Worm (Caenorhabditis elegans): ENCODE measurements around the gene K04A8.1.

Gene K04A8.1

DNA sequence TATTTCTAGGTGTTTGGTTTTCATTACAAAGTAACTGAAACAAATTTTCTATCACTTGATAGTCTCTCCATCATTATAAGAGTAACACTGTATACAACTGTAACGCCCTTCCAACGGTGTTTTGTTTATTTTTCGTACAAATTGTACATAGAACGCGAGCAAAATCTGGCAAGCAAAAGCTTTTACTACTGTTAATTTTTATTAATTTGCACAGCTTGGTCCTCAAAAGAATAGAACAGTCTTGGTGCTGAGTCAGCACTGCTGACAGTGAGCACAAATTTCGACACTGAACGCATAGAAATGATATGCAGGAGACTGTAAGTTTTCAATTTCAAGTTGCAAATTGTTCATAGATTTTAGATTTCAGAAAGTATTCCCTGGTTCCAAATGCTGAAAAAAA, 24.1 kb downstream of the K04A8.1 start, which contains the start of gene ZK1055.2:
Gene ZK1055.2 (plus strand): TSS at position 301 of the 400 bp plus-strand sequence.
- TF ChIP-seq him-1 (tag; optimal IDR thresholded peaks at IDR 0.05) (no peak), W03F9.2 (tag; optimal IDR thresholded peaks at IDR 0.05) (no peak), dao-5 (tag; optimal IDR thresholded peaks at IDR 0.05) (no peak)

DNA sequence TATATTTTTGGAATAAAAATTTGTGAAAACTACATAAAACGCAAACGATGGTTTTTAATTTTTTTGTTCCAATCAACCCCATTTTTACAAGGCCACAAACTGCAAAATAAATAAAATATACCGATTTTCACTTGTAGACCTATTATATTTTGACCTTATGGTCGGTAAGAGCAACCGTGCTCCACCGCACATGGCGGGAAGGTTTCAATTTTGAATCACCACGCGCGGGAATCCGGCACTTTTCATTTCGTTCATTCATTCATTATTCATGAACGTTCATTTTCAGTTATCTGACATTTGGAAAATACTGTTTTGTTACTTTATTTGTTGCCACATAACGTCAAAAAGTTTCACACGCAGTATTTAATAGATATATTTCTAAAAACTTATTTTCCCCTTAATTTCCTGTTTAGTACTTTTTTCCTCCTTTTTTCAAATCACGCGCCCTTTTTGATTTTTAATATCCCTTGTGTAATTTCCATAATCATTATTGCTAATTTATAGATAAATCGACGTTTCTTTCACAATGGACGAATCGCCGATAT, 27.6 kb downstream of the K04A8.1 start, which contains the start of gene hcp-1:
Gene hcp-1 (plus strand): TSS at position 495 of the 545 bp plus-strand sequence.
- TF ChIP-seq him-1 (tag; optimal IDR thresholded peaks at IDR 0.05) (no peak), dao-5 (tag; optimal IDR thresholded peaks at IDR 0.05) (no peak), W03F9.2 (tag; optimal IDR thresholded peaks at IDR 0.05) (no peak)

DNA sequence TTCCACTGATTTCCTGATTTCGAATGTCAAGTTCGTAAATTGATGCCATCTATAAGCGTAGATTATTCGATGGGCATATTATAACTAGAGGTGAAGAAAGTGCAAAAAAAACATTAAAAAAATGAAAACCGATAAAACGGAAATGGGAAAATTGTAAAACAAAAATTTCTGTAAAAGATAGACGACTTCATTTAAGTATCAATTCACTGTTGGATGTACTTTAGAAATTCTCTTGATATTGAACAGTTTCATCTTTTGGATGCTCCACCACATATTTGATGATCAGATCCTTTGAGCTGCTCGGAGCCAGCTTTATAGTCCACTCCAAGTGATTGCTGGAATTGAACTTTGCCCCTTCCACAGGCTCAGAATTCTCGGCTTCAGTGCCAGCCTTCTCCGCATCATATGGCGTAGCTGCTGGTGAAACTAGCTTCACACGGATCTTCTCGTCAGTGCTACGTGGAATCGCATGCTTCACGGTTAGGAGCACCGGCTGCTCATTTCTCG, 36.5 kb downstream of the K04A8.1 start, which contains the start of gene ZK1055.6:
Gene ZK1055.6 (minus strand): TSS at position 51 of the 507 bp plus-strand sequence.
- TF ChIP-seq dao-5 (tag; optimal IDR thresholded peaks at IDR 0.05) (no peak), him-1 (tag; optimal IDR thresholded peaks at IDR 0.05) (no peak), W03F9.2 (tag; optimal IDR thresholded peaks at IDR 0.05) (no peak)

DNA sequence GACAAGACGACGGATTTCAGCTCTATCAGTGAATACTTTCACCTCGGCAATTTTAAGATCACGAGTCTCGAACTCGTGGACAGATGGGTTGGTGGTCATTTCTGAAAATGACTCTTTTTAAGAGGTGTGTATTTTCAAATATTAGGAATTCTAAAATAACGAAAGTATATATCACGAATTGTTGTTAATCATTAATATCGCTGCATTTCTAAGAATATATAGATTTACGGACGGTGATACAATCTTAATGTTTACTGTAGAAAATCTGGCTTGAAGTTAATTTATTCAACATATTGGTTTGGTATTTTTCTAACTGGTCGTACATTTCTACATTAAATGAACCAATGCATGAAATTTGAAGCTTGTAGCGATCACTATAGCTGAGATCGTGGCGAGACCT, 39.1 kb downstream of the K04A8.1 start, which contains the start of gene ZK1055.7:
Gene ZK1055.7 (minus strand): TSS at position 101 of the 400 bp plus-strand sequence.
- TF ChIP-seq dao-5 (tag; optimal IDR thresholded peaks at IDR 0.05) (no peak), W03F9.2 (tag; optimal IDR thresholded peaks at IDR 0.05) (no peak), him-1 (tag; optimal IDR thresholded peaks at IDR 0.05) (no peak)

DNA sequence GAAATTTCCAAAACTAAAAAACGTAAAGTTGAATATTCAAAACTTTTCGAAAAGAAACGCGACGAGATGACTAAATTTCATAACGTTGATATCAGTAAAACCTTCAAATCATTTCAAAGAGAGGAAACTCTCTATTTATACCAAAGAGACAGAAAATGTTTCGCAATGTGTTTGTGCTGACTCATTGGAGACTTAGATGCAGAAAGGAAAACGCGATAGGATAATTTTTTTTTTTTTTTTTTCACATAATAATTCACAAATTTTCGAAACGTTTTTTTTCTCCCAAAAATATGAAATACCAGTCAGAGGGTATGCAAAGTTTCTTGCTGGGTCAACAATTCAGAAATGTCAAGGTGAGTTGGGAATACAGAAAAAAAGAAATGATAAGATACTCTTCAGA, 40.1 kb downstream of the K04A8.1 start:
- TF ChIP-seq him-1 (tag; optimal IDR thresholded peaks at IDR 0.05), result no peak
- peak; percentile 40 for TF ChIP-seq W03F9.2 (tag; optimal IDR thresholded peaks at IDR 0.05)

DNA sequence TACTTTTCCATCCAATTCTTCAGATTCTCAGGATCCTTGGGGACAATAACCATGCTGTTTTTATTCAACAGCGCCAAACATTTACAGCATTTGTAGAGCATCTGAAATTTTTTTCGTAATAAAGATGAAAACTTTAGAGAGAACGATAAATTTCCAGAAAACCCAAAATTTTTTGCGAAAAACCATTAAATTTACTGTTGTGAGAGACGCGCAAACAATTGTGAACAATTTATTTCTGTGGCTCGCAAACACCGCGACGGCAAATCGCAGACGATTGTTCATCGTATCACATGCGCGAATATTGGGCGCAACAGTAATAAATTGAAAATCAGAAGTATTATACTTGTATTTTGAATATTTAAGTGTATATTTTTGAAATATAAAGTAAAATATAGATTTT, 44.9 kb downstream of the K04A8.1 start, which contains the start of gene gon-14:
Gene gon-14 (minus strand): TSS at position 101 of the 400 bp plus-strand sequence.
- no peak for TF ChIP-seq him-1 (tag; optimal IDR thresholded peaks at IDR 0.05)
- no peak for TF ChIP-seq dao-5 (tag; optimal IDR thresholded peaks at IDR 0.05)
- no peak for TF ChIP-seq W03F9.2 (tag; optimal IDR thresholded peaks at IDR 0.05)

DNA sequence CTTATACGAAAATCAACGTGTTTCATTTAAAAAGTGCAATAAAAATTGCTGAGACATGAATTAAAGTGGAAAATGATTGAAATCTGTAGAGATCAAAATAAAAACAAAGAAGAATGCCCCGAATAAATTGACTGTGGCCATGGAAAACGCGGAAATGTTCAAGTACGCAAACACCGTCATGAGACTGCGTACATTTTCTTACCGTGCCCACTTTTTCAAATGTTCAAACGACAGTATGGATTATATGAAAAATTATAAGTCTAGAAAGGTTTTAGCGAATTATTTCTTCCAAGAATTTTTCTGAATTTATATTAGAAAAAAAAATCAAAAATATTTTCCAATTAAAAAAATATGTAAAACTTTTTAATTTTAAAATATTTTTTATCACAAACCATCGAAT, 45.4 kb downstream of the K04A8.1 start:
- TF ChIP-seq him-1 (tag; optimal IDR thresholded peaks at IDR 0.05) (no peak), W03F9.2 (tag; optimal IDR thresholded peaks at IDR 0.05) (peak; percentile 50), dao-5 (tag; optimal IDR thresholded peaks at IDR 0.05) (no peak)

DNA sequence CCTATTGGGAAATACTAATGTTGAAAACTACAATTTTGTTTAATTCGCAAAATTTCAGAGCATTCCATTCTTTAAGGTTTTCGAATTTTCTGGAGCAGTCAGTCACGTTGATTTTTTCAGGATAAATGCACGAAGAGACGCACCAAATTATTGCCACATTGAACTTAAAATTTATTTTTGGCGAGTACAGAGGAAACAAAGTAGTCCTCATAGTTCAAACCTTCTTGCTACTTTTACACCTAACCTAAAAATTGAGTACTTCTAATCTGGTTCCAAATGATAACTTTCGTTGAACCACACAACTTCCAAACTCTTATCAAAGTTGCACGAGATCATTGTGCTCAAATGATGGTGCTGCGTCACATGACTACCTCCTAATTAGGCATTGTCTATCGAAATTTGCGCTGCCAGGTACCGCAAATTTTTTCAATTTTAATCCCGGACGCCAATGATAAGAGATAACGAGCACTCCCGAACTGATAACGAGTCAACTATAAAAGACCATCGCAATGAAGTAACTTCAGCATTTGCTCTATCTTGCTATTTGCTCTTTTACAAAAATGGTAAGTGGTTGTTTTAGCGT, 48.1 kb downstream of the K04A8.1 start, which contains the start of gene cpr-4:
Gene cpr-4 (plus strand): TSS at position 523 of the 583 bp plus-strand sequence.
- TF ChIP-seq W03F9.2 (tag; optimal IDR thresholded peaks at IDR 0.05) (no peak), dao-5 (tag; optimal IDR thresholded peaks at IDR 0.05) (no peak), him-1 (tag; optimal IDR thresholded peaks at IDR 0.05) (no peak)

DNA sequence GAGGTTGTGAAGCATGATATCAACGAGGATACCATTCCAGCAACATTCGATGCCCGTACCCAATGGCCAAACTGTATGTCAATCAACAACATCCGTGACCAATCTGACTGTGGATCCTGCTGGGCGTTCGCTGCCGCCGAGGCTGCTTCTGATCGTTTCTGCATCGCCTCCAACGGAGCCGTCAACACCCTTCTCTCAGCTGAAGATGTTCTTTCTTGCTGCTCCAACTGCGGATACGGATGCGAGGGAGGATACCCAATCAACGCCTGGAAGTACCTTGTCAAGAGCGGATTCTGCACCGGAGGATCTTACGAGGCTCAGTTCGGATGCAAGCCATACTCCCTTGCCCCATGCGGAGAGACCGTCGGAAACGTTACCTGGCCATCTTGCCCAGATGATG, 48.8 kb downstream of the K04A8.1 start:
- TF ChIP-seq him-1 (tag; optimal IDR thresholded peaks at IDR 0.05), result no peak
- TF ChIP-seq dao-5 (tag; optimal IDR thresholded peaks at IDR 0.05), result no peak
- no peak for TF ChIP-seq W03F9.2 (tag; optimal IDR thresholded peaks at IDR 0.05)

DNA sequence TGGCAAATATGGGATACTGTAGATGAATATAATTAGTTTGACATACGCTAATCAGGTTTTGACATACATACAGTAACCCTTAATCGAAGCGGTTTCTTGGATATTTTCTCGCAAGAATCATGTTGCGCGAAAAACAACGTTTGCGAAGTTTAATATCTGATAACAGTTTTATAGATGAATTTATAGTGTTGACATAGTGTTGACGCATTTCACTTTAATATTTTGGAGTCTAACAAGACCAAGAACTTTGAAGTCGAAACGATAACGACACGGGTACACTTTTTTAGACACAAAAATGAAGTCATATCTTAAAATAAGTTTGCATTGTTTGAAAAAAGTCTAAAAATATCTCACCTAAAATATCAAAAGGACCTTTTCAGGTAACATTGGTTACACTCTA, 50.2 kb downstream of the K04A8.1 start:
- TF ChIP-seq W03F9.2 (tag; optimal IDR thresholded peaks at IDR 0.05) (no peak), him-1 (tag; optimal IDR thresholded peaks at IDR 0.05) (no peak), dao-5 (tag; optimal IDR thresholded peaks at IDR 0.05) (no peak)

Measured in whole organism, L4/young adult.